Worm (Caenorhabditis elegans): Measurements from ENCODE around the gene suf-1.

suf-1 gene

ce11 chrII:8641131-8641530 lies 37.5 kb downstream of the suf-1 start, which contains the start of gene D2085.7:
TSS of gene D2085.7 (plus strand) at chrII:8641381.
- TF ChIP-seq tbx-11 (GFP tag; IDR thresholded peaks at IDR 0.05) (no peak), scrt-1 (GFP tag; IDR thresholded peaks at IDR 0.05) (no peak), ets-7 (tag; optimal IDR thresholded peaks at IDR 0.05) (no peak), pes-1 (GFP tag; IDR thresholded peaks at IDR 0.05) (no peak), sea-1 (GFP tag; conservative IDR thresholded peaks at IDR 0.05) (no peak), ama-1 (optimal IDR thresholded peaks at IDR 0.05) (no peak), aly-1 (tag; optimal IDR thresholded peaks at IDR 0.05) (no peak), B0310.2 (tag; optimal IDR thresholded peaks at IDR 0.05) (no peak), ceh-13 (GFP tag; optimal IDR thresholded peaks at IDR 0.05) (no peak), tra-4 (tag; optimal IDR thresholded peaks at IDR 0.05) (no peak), flt-1 (GFP tag; IDR thresholded peaks at IDR 0.05) (no peak), ceh-36 (tag; optimal IDR thresholded peaks at IDR 0.05) (no peak), hmg-4 (GFP tag; optimal IDR thresholded peaks at IDR 0.05) (no peak), tbx-37 (GFP tag; conservative IDR thresholded peaks at IDR 0.05) (no peak), F13C5.2 (tag; optimal IDR thresholded peaks at IDR 0.05) (no peak), hmbx-1 (tag; optimal IDR thresholded peaks at IDR 0.05) (no peak), hnd-1 (tag; optimal IDR thresholded peaks at IDR 0.05) (no peak)

- TF ChIP-seq tbx-11 (GFP tag; IDR thresholded peaks at IDR 0.05) (no peak), F13C5.2 (tag; optimal IDR thresholded peaks at IDR 0.05) (no peak), hnd-1 (tag; optimal IDR thresholded peaks at IDR 0.05) (no peak), pes-1 (GFP tag; IDR thresholded peaks at IDR 0.05) (no peak), tra-4 (tag; optimal IDR thresholded peaks at IDR 0.05) (no peak), aly-1 (tag; optimal IDR thresholded peaks at IDR 0.05) (no peak), ceh-36 (tag; optimal IDR thresholded peaks at IDR 0.05) (no peak), ama-1 (optimal IDR thresholded peaks at IDR 0.05) (no peak), ets-7 (tag; optimal IDR thresholded peaks at IDR 0.05) (no peak), ceh-13 (GFP tag; optimal IDR thresholded peaks at IDR 0.05) (no peak), flt-1 (GFP tag; IDR thresholded peaks at IDR 0.05) (no peak)
Measured at ce11 chrII:8642376-8642775, 38.7 kb downstream of the suf-1 start.

ce11 chrII:8643627-8644356 lies 40.1 kb downstream of the suf-1 start:
- TF ChIP-seq sea-1 (GFP tag; conservative IDR thresholded peaks at IDR 0.05): no peak
- no peak for TF ChIP-seq hmg-4 (GFP tag; optimal IDR thresholded peaks at IDR 0.05)
- no peak for TF ChIP-seq ama-1 (optimal IDR thresholded peaks at IDR 0.05)
- TF ChIP-seq pes-1 (GFP tag; IDR thresholded peaks at IDR 0.05): no peak
- no peak for TF ChIP-seq tra-4 (tag; optimal IDR thresholded peaks at IDR 0.05)
- TF ChIP-seq aly-1 (tag; optimal IDR thresholded peaks at IDR 0.05): no peak

ce11 chrII:8646437-8646836 lies 42.8 kb downstream of the suf-1 start:
- no peak for TF ChIP-seq sea-1 (GFP tag; conservative IDR thresholded peaks at IDR 0.05)
- TF ChIP-seq B0310.2 (tag; optimal IDR thresholded peaks at IDR 0.05): no peak
- TF ChIP-seq ama-1 (optimal IDR thresholded peaks at IDR 0.05): no peak
- no peak for TF ChIP-seq tbx-37 (GFP tag; conservative IDR thresholded peaks at IDR 0.05)
- no peak for TF ChIP-seq hmg-4 (GFP tag; optimal IDR thresholded peaks at IDR 0.05)

- no peak for TF ChIP-seq ets-7 (tag; optimal IDR thresholded peaks at IDR 0.05)
- TF ChIP-seq ceh-36 (tag; optimal IDR thresholded peaks at IDR 0.05): no peak
- no peak for TF ChIP-seq ceh-13 (GFP tag; optimal IDR thresholded peaks at IDR 0.05)
- TF ChIP-seq sea-1 (GFP tag; conservative IDR thresholded peaks at IDR 0.05): no peak
- no peak for TF ChIP-seq F13C5.2 (tag; optimal IDR thresholded peaks at IDR 0.05)
- no peak for TF ChIP-seq tbx-37 (GFP tag; conservative IDR thresholded peaks at IDR 0.05)
- TF ChIP-seq ama-1 (optimal IDR thresholded peaks at IDR 0.05): no peak
- no peak for TF ChIP-seq hmbx-1 (tag; optimal IDR thresholded peaks at IDR 0.05)
- no peak for TF ChIP-seq hmg-4 (GFP tag; optimal IDR thresholded peaks at IDR 0.05)
- no peak for TF ChIP-seq scrt-1 (GFP tag; IDR thresholded peaks at IDR 0.05)
- TF ChIP-seq pes-1 (GFP tag; IDR thresholded peaks at IDR 0.05): no peak
- TF ChIP-seq aly-1 (tag; optimal IDR thresholded peaks at IDR 0.05): no peak
- TF ChIP-seq B0310.2 (tag; optimal IDR thresholded peaks at IDR 0.05): no peak
- TF ChIP-seq tbx-11 (GFP tag; IDR thresholded peaks at IDR 0.05): no peak
- TF ChIP-seq hnd-1 (tag; optimal IDR thresholded peaks at IDR 0.05): no peak
Measured at ce11 chrII:8648843-8649242, 45.2 kb downstream of the suf-1 start.

- TF ChIP-seq pes-1 (GFP tag; IDR thresholded peaks at IDR 0.05) (no peak), ets-7 (tag; optimal IDR thresholded peaks at IDR 0.05) (no peak), hnd-1 (tag; optimal IDR thresholded peaks at IDR 0.05) (no peak), sea-1 (GFP tag; conservative IDR thresholded peaks at IDR 0.05) (no peak), flt-1 (GFP tag; IDR thresholded peaks at IDR 0.05) (no peak), ama-1 (optimal IDR thresholded peaks at IDR 0.05) (no peak), tbx-11 (GFP tag; IDR thresholded peaks at IDR 0.05) (no peak), hmg-4 (GFP tag; optimal IDR thresholded peaks at IDR 0.05) (no peak), hmbx-1 (tag; optimal IDR thresholded peaks at IDR 0.05) (no peak), tra-4 (tag; optimal IDR thresholded peaks at IDR 0.05) (no peak), tbx-37 (GFP tag; conservative IDR thresholded peaks at IDR 0.05) (no peak)
Measured at ce11 chrII:8650644-8651159, 47.1 kb downstream of the suf-1 start, which contains the start of gene pyr-1. TSS of gene pyr-1 (plus strand) at chrII:8651109.
